Worm (Caenorhabditis elegans) whole organism, L1 larva: ENCODE measurements around the gene W06D11.1.

ENCODE experiments used
- ces-1 ChIP-seq: fragments of 150-350 bp; optimal IDR thresholded peaks from 2 replicates; lab custom pipeline; 2014; ENCODE audit warnings: missing biosample characterization, missing genetic modification reagents, missing genetic modification characterization
- isw-1 ChIP-seq: fragments of 200-800 bp; sonication (Bioruptor generic); IDR thresholded peaks from 2 replicates; pipeline ENCODE4 v1.3.6; 2022; ENCODE audit warnings: missing genetic modification characterization, missing compliant biosample characterization
- lsy-2 ChIP-seq, 2 experiments: fragments of 150-350 bp; optimal IDR thresholded peaks; 2 replicates each; lab custom pipeline; 2014; ENCODE audit warnings: missing biosample characterization in 2 of 2, missing genetic modification characterization in 2 of 2
- nhr-12 ChIP-seq: sonication (generic microtip); optimal IDR thresholded peaks from 2 replicates; lab custom pipeline; 2017; ENCODE audit warnings: missing biosample characterization, missing genetic modification characterization
- nhr-28 ChIP-seq: fragments of 150-350 bp; optimal IDR thresholded peaks from 2 replicates; lab custom pipeline; 2014; ENCODE audit warnings: missing biosample characterization, missing genetic modification characterization
- nhr-71 ChIP-seq: sonication (generic microtip); optimal IDR thresholded peaks from 2 replicates; lab custom pipeline; 2016; ENCODE audit warnings: mild to moderate bottlenecking, missing genetic modification characterization, moderate library complexity, missing compliant biosample characterization
- nhr-84 ChIP-seq: sonication (generic microtip); optimal IDR thresholded peaks from 2 replicates; lab custom pipeline; 2017; ENCODE audit warnings: missing biosample characterization, missing genetic modification characterization
- unc-62 ChIP-seq: fragments of 150-350 bp; optimal IDR thresholded peaks from 2 replicates; lab custom pipeline; 2014; ENCODE audit warnings: missing biosample characterization, missing genetic modification reagents, missing genetic modification characterization
- ztf-11 ChIP-seq, 2 experiments: sonication (generic microtip); optimal IDR thresholded peaks; 2 replicates each; lab custom pipeline; 2016 to 2017; ENCODE audit warnings: missing genetic modification characterization in 2 of 2, missing biosample characterization in 1 of 2, missing compliant biosample characterization in 1 of 2

ce11 chrX:12280477-12280876 is 13.9 kb upstream of the W06D11.1 start, which contains the start of gene C04B4.1:
- no peak for TF ChIP-seq nhr-28
- no peak for TF ChIP-seq ztf-11 (tag; optimal IDR thresholded peaks at IDR 0.05; lab: Kevin White, UChicago)
- TF ChIP-seq unc-62 (GFP tag; lab: Kevin White, UChicago): no peak
- no peak for TF ChIP-seq lsy-2 (tag; optimal IDR thresholded peaks at IDR 0.05; lab: Kevin White, UChicago)
- no peak for TF ChIP-seq isw-1
- no peak for TF ChIP-seq nhr-71 (tag; lab: Kevin White, UChicago)
- TF ChIP-seq ces-1 (GFP tag; lab: Kevin White, UChicago): no peak
- no peak for TF ChIP-seq nhr-12 (tag; lab: Kevin White, UChicago)
- no peak for TF ChIP-seq nhr-84 (tag; lab: Kevin White, UChicago)
